Worm (Caenorhabditis elegans): Measurements from ENCODE around the gene arrd-4.

The arrd-4 gene

ce11 chrII:9880826-9881225 is 42.7 kb upstream of the arrd-4 start, which contains the start of gene C08H9.15:
TSS of gene C08H9.15 (plus strand) at chrII:9881193.
- TF ChIP-seq snpc-1.3 (tag; optimal IDR thresholded peaks at IDR 0.05; ENCODE audit: insufficient read depth) (no peak), cebp-1 (GFP tag; IDR thresholded peaks at IDR 0.05) (no peak), cebp-1 (tag; optimal IDR thresholded peaks at IDR 0.05) (no peak), K12H6.12 (tag; optimal IDR thresholded peaks at IDR 0.05) (no peak), hrde-1 (tag; optimal IDR thresholded peaks at IDR 0.05; ENCODE audit: borderline replicate concordance) (no peak), ets-4 (GFP tag; optimal IDR thresholded peaks at IDR 0.05) (no peak), ekl-4 (GFP tag; IDR thresholded peaks at IDR 0.05) (no peak), him-1 (tag; optimal IDR thresholded peaks at IDR 0.05) (no peak), athp-1 (tag; optimal IDR thresholded peaks at IDR 0.05) (no peak), snpc-1.1 (tag; optimal IDR thresholded peaks at IDR 0.05; ENCODE audit: insufficient read depth) (no peak), let-607 (tag; optimal IDR thresholded peaks at IDR 0.05) (no peak), C17E4.6 (GFP tag; IDR thresholded peaks at IDR 0.05) (no peak), attf-6 (GFP tag; IDR thresholded peaks at IDR 0.05) (no peak), ceh-79 (tag; optimal IDR thresholded peaks at IDR 0.05) (no peak), Y67H2A.10 (GFP tag; conservative IDR thresholded peaks at IDR 0.05) (no peak), cebp-2 (GFP tag; IDR thresholded peaks at IDR 0.05) (no peak), ceh-27 (GFP tag; optimal IDR thresholded peaks at IDR 0.05) (no peak), madf-3 (GFP tag; IDR thresholded peaks at IDR 0.05) (no peak), Y53F4B.3 (GFP tag; IDR thresholded peaks at IDR 0.05) (no peak)

ce11 chrII:9879815-9880214 is 41.7 kb upstream of the arrd-4 start:
- TF ChIP-seq dpff-1 (tag; optimal IDR thresholded peaks at IDR 0.05) (no peak), chd-7 (tag; optimal IDR thresholded peaks at IDR 0.05) (no peak), ztf-3 (GFP tag; optimal IDR thresholded peaks at IDR 0.05) (no peak), sptf-2 (GFP tag; optimal IDR thresholded peaks at IDR 0.05) (no peak), lsy-27 (tag; optimal IDR thresholded peaks at IDR 0.05; ENCODE audit: borderline replicate concordance, insufficient read depth) (no peak), aptf-2 (GFP tag; conservative IDR thresholded peaks at IDR 0.05) (no peak), athp-1 (tag; optimal IDR thresholded peaks at IDR 0.05) (no peak), hlh-12 (tag; optimal IDR thresholded peaks at IDR 0.05) (no peak), somi-1 (GFP tag; optimal IDR thresholded peaks at IDR 0.05) (no peak), attf-6 (GFP tag; IDR thresholded peaks at IDR 0.05) (no peak), madf-3 (GFP tag; IDR thresholded peaks at IDR 0.05) (no peak), akir-1 (GFP tag; optimal IDR thresholded peaks at IDR 0.05) (no peak), lin-54 (GFP tag; optimal IDR thresholded peaks at IDR 0.05) (no peak), gei-17 (GFP tag; optimal IDR thresholded peaks at IDR 0.05) (no peak), ceh-91 (GFP tag; IDR thresholded peaks at IDR 0.05) (no peak)

DNA sequence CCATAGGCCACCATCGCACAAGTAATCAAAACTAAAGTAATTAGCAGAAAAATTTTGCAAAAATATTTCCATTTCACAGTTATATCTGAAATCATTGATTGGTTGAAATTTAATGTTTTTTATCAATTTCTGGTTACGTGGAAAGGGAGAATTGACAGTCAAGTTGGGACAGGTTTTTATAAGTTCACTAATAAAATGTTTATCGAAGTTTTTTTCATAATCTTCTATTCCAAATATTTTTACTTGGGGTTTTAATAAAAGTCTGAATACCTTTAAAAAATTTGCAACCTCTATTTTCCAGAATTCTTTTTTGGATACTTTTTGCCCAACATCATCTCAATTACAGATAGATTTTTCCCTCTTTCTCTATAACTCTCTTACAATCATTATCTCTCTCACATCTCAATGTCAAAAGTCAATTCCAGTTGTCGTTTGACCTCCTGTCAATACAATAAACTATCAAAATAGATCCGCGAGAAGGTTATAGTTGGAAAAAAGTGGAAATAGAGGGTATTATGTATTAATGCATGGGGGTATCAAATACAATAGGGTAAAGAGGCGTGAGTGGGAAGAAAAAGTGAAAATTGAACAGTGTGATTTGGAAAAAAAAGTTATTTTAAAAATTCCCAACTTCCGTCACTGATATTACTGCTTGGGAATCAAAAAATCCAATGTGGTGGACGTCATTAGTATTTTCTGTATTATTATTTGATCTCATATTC is 36.6 kb upstream of the arrd-4 start, which contains the start of the genes chil-2 and ctsa-3.2:
TSS of gene chil-2 (minus strand) at position 101 of the 722 bp plus-strand sequence.
TSS of gene ctsa-3.2 (plus strand) at position 672 of the 722 bp plus-strand sequence.
- TF ChIP-seq somi-1 (GFP tag; optimal IDR thresholded peaks at IDR 0.05) (no peak), nhr-80 (tag; optimal IDR thresholded peaks at IDR 0.05) (no peak), F22D6.2 (tag; optimal IDR thresholded peaks at IDR 0.05) (no peak), nhr-27 (tag; optimal IDR thresholded peaks at IDR 0.05) (no peak), lin-35 (GFP tag; optimal IDR thresholded peaks at IDR 0.05) (no peak), F37B4.10 (GFP tag; IDR thresholded peaks at IDR 0.05) (no peak), tbx-9 (tag; optimal IDR thresholded peaks at IDR 0.05; ENCODE audit: borderline replicate concordance) (no peak), F49E8.2 (tag; optimal IDR thresholded peaks at IDR 0.05; ENCODE audit: insufficient read depth) (no peak), mcd-1 (GFP tag; IDR thresholded peaks at IDR 0.05) (no peak), ztf-28 (GFP tag; IDR thresholded peaks at IDR 0.05) (no peak)
